Worm (Caenorhabditis elegans) whole organism, late embryonic: ENCODE results near the gene K09F5.4.

Source experiments
- K02D7.2 ChIP-seq: sonication (generic microtip); optimal IDR thresholded peaks from 2 replicates; lab custom pipeline; 2017; ENCODE audit warnings: mild to moderate bottlenecking, missing genetic modification characterization, missing compliant biosample characterization
- ama-1 ChIP-seq: fragments of 150-350 bp; optimal IDR thresholded peaks from 2 replicates; lab custom pipeline; 2014
- ceh-19 ChIP-seq: fragments of 200-800 bp; sonication (Bioruptor generic); optimal IDR thresholded peaks from 2 replicates; lab custom pipeline; 2018; ENCODE audit warnings: mild to moderate bottlenecking, missing genetic modification characterization, missing compliant biosample characterization
- ceh-34 ChIP-seq: sonication (generic microtip); optimal IDR thresholded peaks from 2 replicates; lab custom pipeline; 2016; ENCODE audit warnings: mild to moderate bottlenecking, missing genetic modification characterization, missing compliant biosample characterization
- ceh-6 ChIP-seq: fragments of 200-800 bp; sonication (Bioruptor generic); optimal IDR thresholded peaks from 2 replicates; lab custom pipeline; 2018; ENCODE audit warnings: mild to moderate bottlenecking, missing genetic modification characterization, missing compliant biosample characterization
- pha-4 ChIP-seq: fragments of 150-350 bp; optimal IDR thresholded peaks from 2 replicates; lab custom pipeline; 2018; ENCODE audit warnings: missing biosample characterization, missing genetic modification reagents, missing genetic modification characterization
- sox-4 ChIP-seq: sonication (generic microtip); optimal IDR thresholded peaks from 2 replicates; lab custom pipeline; 2017; ENCODE audit warnings: mild to moderate bottlenecking, missing genetic modification characterization, inconsistent platforms, missing compliant biosample characterization

- TF ChIP-seq ceh-19 (GFP tag; lab: Kevin White, UChicago) (no peak), pha-4 (no peak), K02D7.2 (no peak), ceh-6 (GFP tag; lab: Kevin White, UChicago) (no peak), ama-1 (lab: Kevin White, UChicago) (no peak), sox-4 (tag; lab: Kevin White, UChicago) (no peak), ceh-34 (tag; lab: Kevin White, UChicago) (no peak)
Measured at ce11 chrX:7710643-7711042, at the start of gene K09F5.4.
